Worm (Caenorhabditis elegans) whole organism, L3 larva: ENCODE measurements around the gene T06D8.2.

ENCODE experiments used
- aly-2 ChIP-seq: fragments of 150-350 bp; optimal IDR thresholded peaks from 2 replicates; lab custom pipeline; 2014; ENCODE audit warnings: missing biosample characterization, missing genetic modification characterization
- fkh-10 ChIP-seq: sonication (generic microtip); optimal IDR thresholded peaks from 2 replicates; lab custom pipeline; 2017; ENCODE audit warnings: missing biosample characterization, missing genetic modification reagents, missing genetic modification characterization
- lin-39 ChIP-seq: fragments of 150-350 bp; optimal IDR thresholded peaks from 2 replicates; lab custom pipeline; 2018; ENCODE audit warnings: missing biosample characterization, missing genetic modification reagents, missing genetic modification characterization
- mdl-1 ChIP-seq: fragments of 150-350 bp; optimal IDR thresholded peaks from 2 replicates; lab custom pipeline; 2014; ENCODE audit warnings: missing biosample characterization, missing genetic modification characterization
- mml-1 ChIP-seq: fragments of 150-350 bp; sonication (generic microtip); optimal IDR thresholded peaks from 3 replicates; lab custom pipeline; 2014; ENCODE audit warnings: missing biosample characterization, missing genetic modification characterization
- nhr-11 ChIP-seq: fragments of 150-350 bp; optimal IDR thresholded peaks from 2 replicates; lab custom pipeline; 2014; ENCODE audit warnings: missing biosample characterization, missing genetic modification characterization
- nhr-237 ChIP-seq: fragments of 150-350 bp; optimal IDR thresholded peaks from 2 replicates; lab custom pipeline; 2014; ENCODE audit warnings: missing biosample characterization, missing genetic modification characterization
- nhr-25 ChIP-seq: sonication (generic microtip); optimal IDR thresholded peaks from 2 replicates; lab custom pipeline; 2017; ENCODE audit warnings: missing biosample characterization, missing genetic modification characterization
- skn-1 ChIP-seq: fragments of 150-350 bp; optimal IDR thresholded peaks from 2 replicates; lab custom pipeline; 2014; ENCODE audit warnings: missing biosample characterization, missing genetic modification characterization
- tbx-2 ChIP-seq: sonication (generic microtip); optimal IDR thresholded peaks from 2 replicates; lab custom pipeline; 2016; ENCODE audit warnings: mild to moderate bottlenecking, missing genetic modification characterization, missing compliant biosample characterization
- unc-39 ChIP-seq: sonication (generic microtip); optimal IDR thresholded peaks from 4 replicates; lab custom pipeline; 2017; ENCODE audit warnings: missing biosample characterization, missing genetic modification characterization
- zag-1 ChIP-seq: fragments of 150-350 bp; optimal IDR thresholded peaks from 2 replicates; lab custom pipeline; 2014; ENCODE audit warnings: missing biosample characterization, missing genetic modification characterization

ce11 chrII:11236274-11236673, 9.8 kb downstream of the T06D8.2 start, which contains the start of gene cchl-1:
- TF ChIP-seq tbx-2 (tag; lab: Kevin White, UChicago) (no peak), nhr-25 (tag; lab: Kevin White, UChicago) (no peak), nhr-11 (tag; lab: Kevin White, UChicago) (no peak), fkh-10 (no peak), mdl-1 (tag; lab: Kevin White, UChicago) (no peak), mml-1 (no peak), nhr-237 (tag; lab: Kevin White, UChicago) (no peak), lin-39 (no peak), skn-1 (tag; lab: Kevin White, UChicago) (no peak), zag-1 (tag; lab: Kevin White, UChicago) (no peak), unc-39 (no peak), aly-2 (no peak)
